Worm (Caenorhabditis elegans) whole organism, midembryonic: ENCODE measurements around the gene srt-29.

ENCODE experiments used
- cog-1 ChIP-seq: sonication (generic microtip); optimal IDR thresholded peaks from 2 replicates; lab custom pipeline; 2016; ENCODE audit warnings: missing genetic modification characterization, missing compliant biosample characterization
- flt-1 ChIP-seq: fragments of 200-800 bp; sonication (Bioruptor generic); IDR thresholded peaks from 2 replicates; pipeline ENCODE4 v1.3.6; 2022; ENCODE audit warnings: missing genetic modification characterization, missing compliant biosample characterization
- klf-2 ChIP-seq: fragments of 200-800 bp; sonication (Bioruptor generic); conservative IDR thresholded peaks from 2 replicates; pipeline ENCODE4 v1.3.6; 2022; ENCODE audit warnings: missing genetic modification reagents, missing genetic modification characterization, missing compliant biosample characterization
- med-1 ChIP-seq: sonication (generic microtip); optimal IDR thresholded peaks from 2 replicates; lab custom pipeline; 2017; ENCODE audit warnings: missing genetic modification characterization, mild to moderate bottlenecking, missing compliant biosample characterization, antibody characterized with exemption, missing genetic modification reagents; ENCODE audit not compliant: insufficient read depth
- tab-1 ChIP-seq: fragments of 200-800 bp; sonication (Bioruptor generic); IDR thresholded peaks from 2 replicates; pipeline ENCODE4 v1.3.6; 2022; ENCODE audit warnings: missing genetic modification characterization, missing compliant biosample characterization
- ztf-29 ChIP-seq: fragments of 200-800 bp; sonication (Bioruptor generic); IDR thresholded peaks from 2 replicates; pipeline ENCODE4 v1.3.6; 2022; ENCODE audit warnings: missing genetic modification reagents, missing genetic modification characterization, missing compliant biosample characterization

DNA sequence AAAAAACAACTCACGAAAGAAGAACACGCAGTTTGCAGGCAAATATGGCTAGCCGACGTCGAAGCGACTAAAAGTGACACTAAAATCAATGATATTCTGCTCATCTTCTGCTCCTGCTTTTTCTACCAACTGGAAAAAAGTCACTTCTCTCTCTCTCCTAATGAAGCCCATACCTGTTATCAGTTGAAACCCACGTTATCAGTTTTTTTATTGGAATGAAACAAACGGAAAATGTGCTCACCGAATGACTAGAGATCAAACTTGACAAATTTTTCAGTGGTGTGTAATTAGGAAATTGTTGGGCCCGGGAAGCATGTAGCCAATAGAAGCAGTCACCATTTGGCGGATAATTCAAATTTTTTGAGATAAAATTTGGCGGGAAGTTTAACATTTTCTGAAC, 7.5 kb downstream of the srt-29 start, which contains the start of gene C24B9.3:
- TF ChIP-seq ztf-29 (GFP tag; lab: Robert Waterston, UW), result no peak
- TF ChIP-seq klf-2 (GFP tag; lab: Robert Waterston, UW), result no peak
- TF ChIP-seq tab-1 (GFP tag; lab: Robert Waterston, UW), result no peak
- no peak for TF ChIP-seq flt-1 (GFP tag; lab: Robert Waterston, UW)
- TF ChIP-seq cog-1 (tag; lab: Kevin White, UChicago), result no peak
- no peak for TF ChIP-seq med-1 (GFP tag; lab: Kevin White, UChicago)
